Fruit fly (Drosophila melanogaster) whole organism, wandering third instar larva: ENCODE results near the gene Snm1.

Experiments
- CG9705 ChIP-seq: fragments of 200-800 bp; sonication (Bioruptor generic); optimal IDR thresholded peaks from 2 replicates; lab custom pipeline; 2018; ENCODE audit warnings: missing biosample characterization, mild to moderate bottlenecking, missing genetic modification characterization
- CrebA ChIP-seq: fragments of 200-800 bp; sonication (Bioruptor generic); optimal IDR thresholded peaks from 2 replicates; lab custom pipeline; 2016; ENCODE audit warnings: missing biosample characterization, mild to moderate bottlenecking, missing genetic modification characterization, borderline replicate concordance
- Dif ChIP-seq: fragments of 200-275, 200-300 bp; sonication (Bioruptor generic); optimal IDR thresholded peaks from 2 replicates; lab custom pipeline; 2018; ENCODE audit warnings: missing biosample characterization, missing genetic modification characterization; ENCODE audit not compliant: partially characterized antibody
- GATAd ChIP-seq: sonication (Bioruptor generic); optimal IDR thresholded peaks from 2 replicates; lab custom pipeline; 2016; ENCODE audit warnings: missing biosample characterization, missing genetic modification characterization
- HLH106 ChIP-seq: fragments of 200-800 bp; optimal IDR thresholded peaks from 3 replicates; lab custom pipeline; 2019; ENCODE audit warnings: missing biosample characterization, mild to moderate bottlenecking, missing genetic modification characterization, moderate library complexity
- Hnf4 ChIP-seq: fragments of 200-800 bp; sonication (Bioruptor generic); optimal IDR thresholded peaks from 2 replicates; lab custom pipeline; 2016; ENCODE audit warnings: missing biosample characterization, mild to moderate bottlenecking, missing genetic modification characterization
- Hr78 ChIP-seq: fragments of >200 bp; optimal IDR thresholded peaks from 2 replicates; lab custom pipeline; 2017; ENCODE audit warnings: missing biosample characterization, missing genetic modification characterization
- Hr83 ChIP-seq: fragments of 200-300 bp; sonication (Bioruptor generic); optimal IDR thresholded peaks from 2 replicates; lab custom pipeline; 2016; ENCODE audit warnings: missing biosample characterization, mild to moderate bottlenecking, missing genetic modification characterization, moderate library complexity; ENCODE audit not compliant: poor library complexity, severe bottlenecking
- Jra ChIP-seq: sonication (Bioruptor generic); optimal IDR thresholded peaks from 2 replicates; lab custom pipeline; 2016; ENCODE audit warnings: missing biosample characterization, missing genetic modification characterization
- Mio ChIP-seq: sonication (Bioruptor generic); optimal IDR thresholded peaks from 2 replicates; lab custom pipeline; 2016; ENCODE audit warnings: missing biosample characterization, missing genetic modification characterization
- Myc ChIP-seq: fragments of >200 bp; optimal IDR thresholded peaks from 2 replicates; lab custom pipeline; 2017
- N ChIP-seq: fragments of >200 bp; optimal IDR thresholded peaks from 2 replicates; lab custom pipeline; 2018; ENCODE audit warnings: missing biosample characterization, missing external identifiers, missing genetic modification characterization
- OdsH ChIP-seq: fragments of 200-800 bp; sonication (Bioruptor generic); optimal IDR thresholded peaks from 2 replicates; lab custom pipeline; 2016; ENCODE audit warnings: missing biosample characterization, mild to moderate bottlenecking, missing genetic modification characterization
- Rel ChIP-seq, 2 experiments: fragments of 200-800 bp; sonication (Bioruptor generic) in 1 of 2; optimal IDR thresholded peaks; 2 replicates in 1 of 2; 3 replicates in 1 of 2; lab custom pipeline; 2016 to 2019; ENCODE audit warnings: mild to moderate bottlenecking in 2 of 2, missing biosample characterization in 2 of 2, missing genetic modification characterization in 2 of 2, moderate library complexity in 1 of 2
- Sp1 ChIP-seq: fragments of 200-800 bp; sonication (Bioruptor generic); optimal IDR thresholded peaks from 3 replicates; lab custom pipeline; 2019; ENCODE audit warnings: missing biosample characterization, mild to moderate bottlenecking, missing genetic modification characterization, moderate library complexity
- Vsx2 ChIP-seq: fragments of 200-300, 225-300 bp; sonication (Bioruptor generic); optimal IDR thresholded peaks from 2 replicates; lab custom pipeline; 2018; ENCODE audit warnings: missing biosample characterization, missing genetic modification characterization; ENCODE audit not compliant: partially characterized antibody
- br ChIP-seq: fragments of 200-800 bp; sonication (Bioruptor generic); optimal IDR thresholded peaks from 2 replicates; lab custom pipeline; 2016; ENCODE audit warnings: missing biosample characterization, missing genetic modification characterization
- dl ChIP-seq, 2 experiments: fragments of 175-275, 200-275 bp in 1 of 2; fragments of 200-275 bp in 1 of 2; sonication (Bioruptor generic); optimal IDR thresholded peaks; lab custom pipeline; 2018; ENCODE audit warnings: mild to moderate bottlenecking in 2 of 2, missing biosample characterization in 2 of 2, missing genetic modification characterization in 2 of 2, moderate library complexity in 2 of 2; ENCODE audit not compliant: partially characterized antibody in 2 of 2, insufficient read depth in 1 of 2
- dmrt93B ChIP-seq: fragments of 200-800 bp; sonication (Bioruptor generic); optimal IDR thresholded peaks from 2 replicates; lab custom pipeline; 2018; ENCODE audit warnings: missing biosample characterization, mild to moderate bottlenecking, missing genetic modification characterization
- dsf ChIP-seq: sonication (Bioruptor generic); optimal IDR thresholded peaks from 2 replicates; lab custom pipeline; 2016; ENCODE audit warnings: missing biosample characterization, missing genetic modification characterization, borderline replicate concordance
- ey ChIP-seq: fragments of 200-800 bp; sonication (Bioruptor generic); optimal IDR thresholded peaks from 2 replicates; lab custom pipeline; 2016; ENCODE audit warnings: missing biosample characterization, missing genetic modification characterization
- foxo ChIP-seq, 2 experiments: fragments of 200-800 bp; sonication (Bioruptor generic); optimal IDR thresholded peaks; 2 replicates in 1 of 2; 3 replicates in 1 of 2; lab custom pipeline; 2016 to 2017; ENCODE audit warnings: missing biosample characterization in 2 of 2, missing genetic modification characterization in 2 of 2
- h ChIP-seq: fragments of 200-800 bp; sonication (Bioruptor generic); optimal IDR thresholded peaks from 3 replicates; lab custom pipeline; 2016; ENCODE audit warnings: missing biosample characterization, mild to moderate bottlenecking, missing genetic modification characterization
- jim ChIP-seq: fragments of 175-275, 200-325 bp; sonication (Bioruptor generic); optimal IDR thresholded peaks from 2 replicates; lab custom pipeline; 2016; ENCODE audit warnings: missing biosample characterization, mild to moderate bottlenecking, missing genetic modification characterization
- lola ChIP-seq: fragments of >200 bp; optimal IDR thresholded peaks from 2 replicates; lab custom pipeline; 2017; ENCODE audit warnings: missing biosample characterization, missing genetic modification characterization
- pan ChIP-seq: fragments of >200 bp; optimal IDR thresholded peaks from 2 replicates; lab custom pipeline; 2017
- psq ChIP-seq: fragments of 200-800 bp; sonication (Bioruptor generic); optimal IDR thresholded peaks from 3 replicates; lab custom pipeline; 2017; ENCODE audit warnings: missing biosample characterization, mild to moderate bottlenecking, missing genetic modification characterization, moderate library complexity
- rgr ChIP-seq: fragments of 200-800 bp; sonication (Bioruptor generic); optimal IDR thresholded peaks from 3 replicates; lab custom pipeline; 2016; ENCODE audit warnings: missing biosample characterization, mild to moderate bottlenecking, missing genetic modification characterization
- sage ChIP-seq: fragments of 200-800 bp; sonication (Bioruptor generic); optimal IDR thresholded peaks from 2 replicates; lab custom pipeline; 2016; ENCODE audit warnings: missing biosample characterization, mild to moderate bottlenecking, missing genetic modification characterization
- sv ChIP-seq: fragments of 200-800 bp; sonication (Bioruptor generic); optimal IDR thresholded peaks from 3 replicates; lab custom pipeline; 2016; ENCODE audit warnings: missing biosample characterization, missing genetic modification characterization
- tai ChIP-seq: sonication (Bioruptor generic); optimal IDR thresholded peaks from 2 replicates; lab custom pipeline; 2016; ENCODE audit warnings: missing biosample characterization, missing genetic modification characterization
- usp ChIP-seq: fragments of >200 bp; optimal IDR thresholded peaks from 2 replicates; lab custom pipeline; 2017; ENCODE audit warnings: missing biosample characterization, missing genetic modification characterization

Snm1 gene

DNA sequence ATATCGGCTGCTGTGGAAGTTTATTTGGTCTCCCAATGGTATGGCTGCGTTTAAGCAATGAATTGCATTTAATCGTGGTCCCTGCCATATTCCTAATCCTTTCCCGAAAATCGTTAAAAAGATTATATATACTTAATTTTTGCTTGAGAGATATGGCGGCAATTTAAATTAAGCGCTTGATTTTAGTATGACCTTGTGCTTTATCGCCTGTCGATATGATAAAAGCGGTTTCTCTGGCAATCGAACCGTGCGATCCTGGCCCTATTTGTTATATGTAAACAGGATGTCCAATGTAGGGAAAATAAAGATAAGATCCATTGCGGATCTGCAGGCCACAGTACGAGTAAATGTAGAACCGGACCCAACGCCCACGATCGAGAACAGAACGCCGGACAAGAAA, at the start of gene Snm1:
TSS of gene Snm1 (plus strand) at position 233 of the 400 bp plus-strand sequence.
- TF ChIP-seq Vsx2 (GFP tag; lab: Kevin White, UChicago) (peak; percentile 91), Dif (GFP tag; lab: Kevin White, UChicago) (peak; percentile 71), lola (no peak)

DNA sequence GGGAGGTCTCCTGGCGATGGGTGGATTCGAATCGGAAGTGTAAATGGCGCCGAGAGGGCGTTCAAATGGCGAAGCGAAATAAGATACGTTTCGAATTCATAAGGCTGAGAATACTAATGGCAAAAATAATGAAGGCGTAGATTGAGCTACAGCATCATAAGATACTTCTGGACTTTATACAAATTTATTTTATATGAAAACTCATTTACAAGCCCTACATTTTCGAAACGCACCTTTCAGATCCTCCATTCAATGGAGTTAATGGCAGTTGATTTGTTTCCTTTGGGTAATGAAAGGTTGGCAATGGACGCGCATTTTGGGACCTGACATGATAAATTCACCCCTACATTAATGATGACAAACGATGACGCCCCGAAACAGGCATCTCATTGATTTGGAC, 40.1 kb upstream of the Snm1 start:
- TF ChIP-seq h (GFP tag; lab: Kevin White, UChicago) (peak; percentile 10), tai (GFP tag; lab: Kevin White, UChicago) (no peak)

dm6 chr3R:5516582-5517001, 38.3 kb upstream of the Snm1 start:
- TF ChIP-seq br (GFP tag; lab: Kevin White, UChicago) (no peak), tai (GFP tag; lab: Kevin White, UChicago) (peak; percentile 10), CG9705 (GFP tag; lab: Kevin White, UChicago) (no peak), rgr (GFP tag; lab: Kevin White, UChicago) (no peak), Myc (lab: Kevin White, UChicago) (peak; percentile 56), Hnf4 (GFP tag; lab: Kevin White, UChicago) (peak; percentile 7)

DNA sequence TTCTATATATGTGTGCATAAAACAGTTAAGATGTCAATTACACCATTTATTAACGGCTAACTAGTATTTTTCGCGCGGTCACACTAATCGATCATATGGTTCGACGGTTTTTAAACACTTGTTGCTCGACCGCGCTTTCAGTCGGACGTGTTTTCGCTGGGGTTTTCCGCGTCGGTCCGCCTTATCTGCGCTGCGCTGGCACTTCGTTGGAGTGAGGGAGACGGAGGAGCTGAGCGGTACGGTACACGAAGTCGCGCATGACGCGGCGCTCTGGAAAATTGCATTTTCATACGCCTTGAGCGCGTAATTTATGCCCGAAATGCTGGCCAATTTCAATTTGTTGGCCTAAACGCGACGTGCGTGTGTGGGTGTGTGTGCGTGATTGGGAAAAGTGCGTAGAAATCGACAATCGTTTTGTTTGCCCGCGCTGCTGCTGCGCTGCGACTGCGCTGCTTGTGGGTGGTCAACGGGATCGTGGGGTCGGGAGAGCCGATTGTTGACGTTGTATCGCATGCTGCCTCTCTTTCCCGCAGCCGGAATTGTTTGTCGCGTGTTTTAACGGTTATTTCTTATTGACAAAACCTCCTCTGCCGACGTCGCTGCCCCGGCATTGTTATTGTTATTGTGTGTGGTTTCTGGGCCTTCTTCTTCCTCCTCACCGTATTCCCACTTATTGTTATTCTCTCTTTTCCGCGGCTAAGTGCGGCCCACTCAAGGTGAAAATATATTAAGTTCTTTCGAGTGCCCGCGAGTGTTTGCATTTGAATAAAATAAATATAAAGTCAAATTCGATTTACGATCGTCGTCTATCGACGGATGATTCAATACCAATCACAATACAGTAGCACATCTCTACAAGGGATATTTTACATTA, 37.6 kb upstream of the Snm1 start, which contains the start of gene Itpr:
TSS of gene Itpr (plus strand) at position 116 of the 874 bp plus-strand sequence.
- TF ChIP-seq OdsH (GFP tag; lab: Kevin White, UChicago) (peak; percentile 16), psq (GFP tag; lab: Kevin White, UChicago) (peak; percentile 12), Jra (GFP tag; lab: Kevin White, UChicago) (peak; percentile 49), Dif (GFP tag; lab: Kevin White, UChicago) (peak; percentile 34), ey (GFP tag; lab: Kevin White, UChicago) (no peak), dsf (GFP tag; lab: Kevin White, UChicago) (no peak), br (GFP tag; lab: Kevin White, UChicago) (peak; percentile 15), Rel (GFP tag; optimal IDR thresholded peaks at IDR 0.05; lab: Kevin White, UChicago) (no peak), Rel (tag; optimal IDR thresholded peaks at IDR 0.05; lab: Kevin White, UChicago) (peak; percentile 73), usp (no peak), Hnf4 (GFP tag; lab: Kevin White, UChicago) (peak; percentile 26), Hr83 (GFP tag; lab: Kevin White, UChicago) (peak; percentile 62), Myc (lab: Kevin White, UChicago) (no peak), N (GFP tag; lab: Kevin White, UChicago) (no peak), rgr (GFP tag; lab: Kevin White, UChicago) (no peak), Sp1 (GFP tag; lab: Kevin White, UChicago) (peak; percentile 28), h (GFP tag; lab: Kevin White, UChicago) (peak; percentile 82), CrebA (GFP tag; lab: Kevin White, UChicago) (peak; percentile 72), tai (GFP tag; lab: Kevin White, UChicago) (peak; percentile 8), sage (GFP tag; lab: Kevin White, UChicago) (no peak), foxo (GFP tag; optimal IDR thresholded peaks at IDR 0.05; lab: Kevin White, UChicago) (peak in 1 of 2 experiments; percentile 7), HLH106 (tag; lab: Kevin White, UChicago) (no peak)

dm6 chr3R:5517876-5518211, 37.0 kb upstream of the Snm1 start:
- TF ChIP-seq Hr78 (GFP tag; lab: Kevin White, UChicago) (no peak), Dif (GFP tag; lab: Kevin White, UChicago) (peak; percentile 44), Vsx2 (GFP tag; lab: Kevin White, UChicago) (peak; percentile 71)
- TF ChIP-seq, all 38 proteins: peak for 2

DNA sequence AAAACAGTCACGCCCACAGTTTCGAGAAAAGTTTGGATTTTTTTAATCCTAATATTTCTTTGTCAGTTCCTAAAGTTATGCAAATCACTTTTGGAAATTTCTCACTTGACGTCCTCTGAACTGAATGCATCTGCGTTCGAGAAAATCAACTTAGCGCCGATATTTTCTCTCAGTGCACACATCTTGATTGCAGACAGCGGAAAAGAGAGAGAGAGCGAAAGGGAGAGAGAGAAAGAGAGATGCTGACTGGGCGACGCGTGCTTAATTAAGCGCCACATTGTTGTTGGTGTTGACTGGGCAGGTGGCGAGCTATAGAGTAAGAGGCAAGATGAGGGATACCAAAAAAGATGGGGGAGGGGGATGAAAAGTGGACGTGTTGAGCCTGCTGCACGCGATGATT, 36.3 kb upstream of the Snm1 start:
- TF ChIP-seq Sp1 (GFP tag; lab: Kevin White, UChicago) (no peak), Myc (lab: Kevin White, UChicago) (no peak), Hr83 (GFP tag; lab: Kevin White, UChicago) (no peak), Mio (GFP tag; lab: Kevin White, UChicago) (no peak), rgr (GFP tag; lab: Kevin White, UChicago) (peak; percentile 37), jim (no peak), Hnf4 (GFP tag; lab: Kevin White, UChicago) (no peak), ey (GFP tag; lab: Kevin White, UChicago) (peak; percentile 40), N (GFP tag; lab: Kevin White, UChicago) (no peak), sage (GFP tag; lab: Kevin White, UChicago) (no peak), foxo (GFP tag; optimal IDR thresholded peaks at IDR 0.05; lab: Kevin White, UChicago) (peak in 1 of 2 experiments; percentile 62), GATAd (GFP tag; lab: Kevin White, UChicago) (no peak), pan (lab: Kevin White, UChicago) (no peak), sv (GFP tag; lab: Kevin White, UChicago) (no peak), dsf (GFP tag; lab: Kevin White, UChicago) (no peak), dmrt93B (GFP tag; lab: Kevin White, UChicago) (peak; percentile 8), Dif (GFP tag; lab: Kevin White, UChicago) (no peak), HLH106 (tag; lab: Kevin White, UChicago) (peak; percentile 48), Hr78 (GFP tag; lab: Kevin White, UChicago) (no peak), lola (no peak), OdsH (GFP tag; lab: Kevin White, UChicago) (peak; percentile 39), dl (GFP tag; optimal IDR thresholded peaks at IDR 0.05; lab: Kevin White, UChicago; ENCODE audit: insufficient read depth in 1 of 2, partially characterized antibody in 2 of 2) (no peak), Jra (GFP tag; lab: Kevin White, UChicago) (no peak), CG9705 (GFP tag; lab: Kevin White, UChicago) (no peak)
